Worm (Caenorhabditis elegans) whole organism, L2 larva: Measurements from ENCODE around the gene mvb-12.

Source experiments
- C34F6.9 ChIP-seq: fragments of 150-350 bp; optimal IDR thresholded peaks from 2 replicates; lab custom pipeline; 2014; ENCODE audit warnings: missing biosample characterization, missing genetic modification characterization
- F13H6.1 ChIP-seq: sonication (generic microtip); optimal IDR thresholded peaks from 2 replicates; lab custom pipeline; 2016; ENCODE audit warnings: missing genetic modification characterization, missing compliant biosample characterization
- Y55F3AM.14 ChIP-seq: fragments of 200-800 bp; sonication (Bioruptor generic); optimal IDR thresholded peaks from 2 replicates; lab custom pipeline; 2018; ENCODE audit warnings: mild to moderate bottlenecking, missing genetic modification characterization, missing compliant biosample characterization
- ZK546.5 ChIP-seq: sonication (generic microtip); optimal IDR thresholded peaks from 2 replicates; lab custom pipeline; 2017; ENCODE audit warnings: missing biosample characterization, missing genetic modification characterization
- alr-1 ChIP-seq: fragments of 150-350 bp; optimal IDR thresholded peaks from 2 replicates; lab custom pipeline; 2014; ENCODE audit warnings: missing biosample characterization, missing genetic modification characterization
- ama-1 ChIP-seq: fragments of 150-350 bp; optimal IDR thresholded peaks from 2 replicates; lab custom pipeline; 2018; ENCODE audit warnings: inconsistent platforms
- ceh-16 ChIP-seq: fragments of 150-350 bp; optimal IDR thresholded peaks from 2 replicates; lab custom pipeline; 2014; ENCODE audit warnings: missing biosample characterization, missing genetic modification characterization
- crh-2 ChIP-seq: sonication (generic microtip); optimal IDR thresholded peaks from 2 replicates; lab custom pipeline; 2017; ENCODE audit warnings: missing biosample characterization, missing genetic modification characterization
- dmd-4 ChIP-seq: sonication (generic microtip); optimal IDR thresholded peaks from 2 replicates; lab custom pipeline; 2017; ENCODE audit warnings: missing biosample characterization, missing genetic modification characterization
- egl-27 ChIP-seq: sonication (generic microtip); optimal IDR thresholded peaks from 3 replicates; lab custom pipeline; 2017; ENCODE audit warnings: missing biosample characterization, missing genetic modification reagents, missing genetic modification characterization
- elt-3 ChIP-seq: sonication (generic microtip); optimal IDR thresholded peaks from 2 replicates; lab custom pipeline; 2017; ENCODE audit warnings: missing biosample characterization, missing genetic modification characterization
- gmeb-1 ChIP-seq: fragments of 150-350 bp; optimal IDR thresholded peaks from 2 replicates; lab custom pipeline; 2014; ENCODE audit warnings: missing biosample characterization, missing genetic modification characterization
- lin-11 ChIP-seq: fragments of 150-350 bp; sonication (generic microtip); optimal IDR thresholded peaks from 2 replicates; lab custom pipeline; 2014; ENCODE audit warnings: missing biosample characterization, missing genetic modification characterization, inconsistent platforms, mixed read lengths
- lin-13 ChIP-seq: fragments of 150-350 bp; optimal IDR thresholded peaks from 2 replicates; lab custom pipeline; 2014; ENCODE audit warnings: missing biosample characterization, missing genetic modification reagents, missing genetic modification characterization
- mab-5 ChIP-seq: fragments of 150-350 bp; optimal IDR thresholded peaks from 2 replicates; lab custom pipeline; 2014; ENCODE audit warnings: missing biosample characterization, missing genetic modification characterization
- mbf-1 ChIP-seq: sonication (generic microtip); optimal IDR thresholded peaks from 2 replicates; lab custom pipeline; 2017; ENCODE audit warnings: missing biosample characterization, missing genetic modification characterization
- mdl-1 ChIP-seq, 2 experiments: fragments of 150-350 bp in 1 of 2; sonication (generic microtip) in 1 of 2; optimal IDR thresholded peaks; 2 replicates each; lab custom pipeline; 2017; ENCODE audit warnings: missing biosample characterization in 2 of 2, missing genetic modification characterization in 2 of 2
- nhr-10 ChIP-seq: sonication (generic microtip); optimal IDR thresholded peaks from 2 replicates; lab custom pipeline; 2017; ENCODE audit warnings: missing biosample characterization, missing genetic modification characterization
- nhr-12 ChIP-seq: fragments of 150-350 bp; optimal IDR thresholded peaks from 2 replicates; lab custom pipeline; 2014; ENCODE audit warnings: missing biosample characterization, missing genetic modification characterization
- nhr-129 ChIP-seq: fragments of 150-350 bp; optimal IDR thresholded peaks from 2 replicates; lab custom pipeline; 2014; ENCODE audit warnings: missing biosample characterization, missing genetic modification characterization
- nhr-21 ChIP-seq: fragments of 150-350 bp; optimal IDR thresholded peaks from 2 replicates; lab custom pipeline; 2014; ENCODE audit warnings: missing biosample characterization, missing genetic modification characterization
- nhr-23 ChIP-seq: fragments of 150-350 bp; optimal IDR thresholded peaks from 2 replicates; lab custom pipeline; 2014; ENCODE audit warnings: missing biosample characterization, missing genetic modification reagents, missing genetic modification characterization
- nhr-237 ChIP-seq: fragments of 150-350 bp; optimal IDR thresholded peaks from 2 replicates; lab custom pipeline; 2014; ENCODE audit warnings: missing biosample characterization, missing genetic modification characterization
- nhr-25 ChIP-seq: fragments of 150-350 bp; sonication (generic microtip); optimal IDR thresholded peaks from 3 replicates; lab custom pipeline; 2014; ENCODE audit warnings: missing biosample characterization, missing genetic modification characterization
- nhr-77 ChIP-seq: fragments of 150-350 bp; optimal IDR thresholded peaks from 2 replicates; lab custom pipeline; 2014; ENCODE audit warnings: missing biosample characterization, missing genetic modification characterization
- peb-1 ChIP-seq: fragments of 150-350 bp; optimal IDR thresholded peaks from 2 replicates; lab custom pipeline; 2014; ENCODE audit warnings: missing biosample characterization, missing genetic modification characterization
- skn-1 ChIP-seq: sonication (generic microtip); optimal IDR thresholded peaks from 2 replicates; lab custom pipeline; 2017; ENCODE audit warnings: missing biosample characterization, missing genetic modification characterization
- sma-3 ChIP-seq: sonication (generic microtip); optimal IDR thresholded peaks from 2 replicates; lab custom pipeline; 2016; ENCODE audit warnings: missing genetic modification reagents, missing genetic modification characterization, missing compliant biosample characterization
- sma-9 ChIP-seq, 2 experiments: fragments of 150-350 bp in 1 of 2; sonication (generic microtip) in 1 of 2; optimal IDR thresholded peaks; 2 replicates each; lab custom pipeline; 2014 to 2016; ENCODE audit warnings: missing genetic modification characterization in 2 of 2, mild to moderate bottlenecking in 1 of 2, missing biosample characterization in 1 of 2, missing compliant biosample characterization in 1 of 2, missing genetic modification reagents in 1 of 2, moderate library complexity in 1 of 2
- snpc-4 ChIP-seq: fragments of 150-350 bp; optimal IDR thresholded peaks from 2 replicates; lab custom pipeline; 2014; ENCODE audit warnings: missing biosample characterization, missing genetic modification characterization
- unc-39 ChIP-seq: fragments of 150-350 bp; optimal IDR thresholded peaks from 2 replicates; lab custom pipeline; 2014; ENCODE audit warnings: missing biosample characterization, missing genetic modification characterization
- unc-55 ChIP-seq: fragments of 150-350 bp; sonication (generic microtip); optimal IDR thresholded peaks from 3 replicates; lab custom pipeline; 2014; ENCODE audit warnings: missing biosample characterization, missing genetic modification reagents, missing genetic modification characterization
- unc-62 ChIP-seq: fragments of 150-350 bp; optimal IDR thresholded peaks from 2 replicates; lab custom pipeline; 2014; ENCODE audit warnings: missing biosample characterization, missing genetic modification reagents, missing genetic modification characterization
- zag-1 ChIP-seq: fragments of 150-350 bp; optimal IDR thresholded peaks from 2 replicates; lab custom pipeline; 2014; ENCODE audit warnings: missing biosample characterization, missing genetic modification characterization
- ztf-1 ChIP-seq: fragments of 200-800 bp; sonication (Bioruptor generic); conservative IDR thresholded peaks from 2 replicates; pipeline ENCODE4 v1.3.6; 2022; ENCODE audit warnings: missing genetic modification characterization, missing compliant biosample characterization

Gene mvb-12

DNA sequence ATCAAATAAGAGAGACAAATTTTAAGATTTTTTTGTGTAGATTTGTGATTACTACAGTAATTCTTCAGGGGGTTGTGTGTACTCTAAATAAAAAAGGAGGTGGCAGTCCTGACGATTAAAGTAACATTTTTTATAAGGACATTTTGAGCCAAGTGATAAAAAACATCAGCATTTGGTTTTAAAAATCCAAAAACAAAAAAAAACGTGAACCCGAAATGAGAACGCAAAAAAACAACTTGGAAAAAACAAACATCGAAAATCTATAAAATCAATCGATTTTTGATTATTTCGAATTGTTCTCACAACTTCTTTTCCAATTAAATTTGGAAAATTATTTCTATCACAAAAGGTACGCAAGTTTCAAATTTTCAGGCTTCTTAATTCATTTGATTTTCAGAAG lies 40.1 kb downstream of the mvb-12 start, which contains the start of gene T06C10.3:
Gene T06C10.3, plus strand, starts transcription at position 301 of the 400 bp plus-strand sequence.
- TF ChIP-seq skn-1 (tag; lab: Kevin White, UChicago) (no peak), peb-1 (no peak), mab-5 (tag; lab: Kevin White, UChicago) (no peak), unc-39 (tag; lab: Kevin White, UChicago) (no peak), snpc-4 (tag; lab: Kevin White, UChicago) (no peak), alr-1 (tag; lab: Kevin White, UChicago) (no peak), egl-27 (tag; lab: Kevin White, UChicago) (no peak)

DNA sequence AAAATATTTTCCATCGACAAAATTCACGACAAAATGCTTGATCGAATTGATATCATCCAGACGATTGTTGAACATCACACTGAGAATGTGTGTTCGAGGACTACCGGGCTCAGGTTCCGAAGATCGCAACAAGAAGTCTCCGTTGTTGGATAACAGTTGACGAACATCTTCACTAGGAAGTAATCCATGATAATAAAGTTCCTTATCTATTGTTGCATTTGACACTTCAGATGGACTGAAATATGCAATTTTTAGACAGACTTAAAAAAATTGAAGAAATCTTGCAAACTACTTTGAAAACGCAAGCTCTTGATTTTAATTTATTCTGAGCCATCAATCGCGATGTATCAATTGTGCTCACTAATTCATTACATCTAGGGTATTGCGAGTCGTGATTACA lies 46.9 kb downstream of the mvb-12 start:
- no peak for TF ChIP-seq unc-55 (GFP tag; lab: Kevin White, UChicago)
- TF ChIP-seq skn-1 (tag; lab: Kevin White, UChicago), result no peak
- no peak for TF ChIP-seq mdl-1 (tag; optimal IDR thresholded peaks at IDR 0.05; lab: Kevin White, UChicago)
- TF ChIP-seq ZK546.5 (tag; lab: Kevin White, UChicago), result no peak
- TF ChIP-seq nhr-129 (tag; lab: Kevin White, UChicago), result no peak
- TF ChIP-seq nhr-237 (tag; lab: Kevin White, UChicago), result no peak
- no peak for TF ChIP-seq ceh-16 (tag; lab: Kevin White, UChicago)
- TF ChIP-seq elt-3 (tag; lab: Kevin White, UChicago), result no peak

DNA sequence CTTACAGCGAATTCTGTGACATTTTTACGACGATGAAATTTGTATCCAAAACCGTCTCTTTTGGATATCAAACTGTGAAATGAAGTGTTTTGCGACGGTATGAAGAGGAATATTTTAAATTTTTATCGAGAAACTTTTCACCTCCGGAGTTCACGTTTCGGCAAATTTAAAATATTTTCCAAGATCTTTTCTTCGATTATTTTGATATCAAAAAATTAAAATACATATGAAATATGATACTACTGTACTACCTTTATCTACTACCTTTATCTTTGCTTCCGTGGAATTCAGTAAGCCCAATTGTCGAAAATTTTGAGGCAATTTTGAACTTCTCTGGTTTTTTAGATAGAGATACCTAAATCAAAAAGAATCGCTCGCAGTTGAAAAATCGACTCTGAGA lies 47.5 kb downstream of the mvb-12 start, which contains the start of gene kin-26:
Gene kin-26, minus strand, starts transcription at position 101 of the 400 bp plus-strand sequence.
- no peak for TF ChIP-seq nhr-10 (tag; lab: Kevin White, UChicago)
- no peak for TF ChIP-seq crh-2 (tag; lab: Kevin White, UChicago)
- no peak for TF ChIP-seq nhr-23
- TF ChIP-seq mab-5 (tag; lab: Kevin White, UChicago), result no peak
- no peak for TF ChIP-seq alr-1 (tag; lab: Kevin White, UChicago)
- TF ChIP-seq lin-13, result no peak
- no peak for TF ChIP-seq nhr-21 (tag; lab: Kevin White, UChicago)
- TF ChIP-seq gmeb-1 (tag; lab: Kevin White, UChicago), result no peak
- no peak for TF ChIP-seq F13H6.1 (tag; lab: Kevin White, UChicago)
- no peak for TF ChIP-seq sma-3 (GFP tag; lab: Kevin White, UChicago)
- no peak for TF ChIP-seq elt-3 (tag; lab: Kevin White, UChicago)
- TF ChIP-seq C34F6.9 (tag; lab: Kevin White, UChicago), result no peak
- TF ChIP-seq sma-9 (GFP tag; optimal IDR thresholded peaks at IDR 0.05; lab: Kevin White, UChicago), result no peak
- TF ChIP-seq sma-9 (tag; optimal IDR thresholded peaks at IDR 0.05; lab: Kevin White, UChicago), result no peak
- TF ChIP-seq nhr-12, result no peak
- no peak for TF ChIP-seq ceh-16 (tag; lab: Kevin White, UChicago)
- no peak for TF ChIP-seq egl-27 (tag; lab: Kevin White, UChicago)
- TF ChIP-seq ztf-1 (GFP tag; lab: Robert Waterston, UW), result no peak
- no peak for TF ChIP-seq Y55F3AM.14 (GFP tag; lab: Kevin White, UChicago)
- TF ChIP-seq unc-55 (GFP tag; lab: Kevin White, UChicago), result no peak
- no peak for TF ChIP-seq lin-11 (tag; lab: Kevin White, UChicago)

DNA sequence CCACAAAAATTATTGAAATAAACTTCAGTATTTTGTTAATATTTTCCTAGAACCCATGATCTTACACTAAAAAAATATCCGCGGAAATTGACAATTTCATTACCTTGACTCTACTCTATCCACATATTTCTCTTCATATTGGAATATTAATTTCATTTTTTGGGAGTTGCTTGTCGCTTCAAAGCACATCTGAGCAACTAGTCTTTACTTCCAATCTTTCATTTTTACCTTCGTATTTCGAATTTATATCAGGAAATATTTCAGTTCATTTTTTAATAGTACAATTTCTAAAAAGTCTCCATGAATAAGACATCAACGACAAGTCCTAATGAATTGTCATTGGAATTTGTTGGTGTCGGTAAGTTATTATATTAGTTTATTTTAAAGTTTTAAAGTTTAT lies 48.7 kb downstream of the mvb-12 start, which contains the start of gene srt-73:
Gene srt-73, plus strand, starts transcription at position 301 of the 400 bp plus-strand sequence.
- TF ChIP-seq F13H6.1 (tag; lab: Kevin White, UChicago) (no peak), ceh-16 (tag; lab: Kevin White, UChicago) (no peak), mbf-1 (tag; lab: Kevin White, UChicago) (no peak)
- TF ChIP-seq, all 48 proteins: peak for 0

DNA sequence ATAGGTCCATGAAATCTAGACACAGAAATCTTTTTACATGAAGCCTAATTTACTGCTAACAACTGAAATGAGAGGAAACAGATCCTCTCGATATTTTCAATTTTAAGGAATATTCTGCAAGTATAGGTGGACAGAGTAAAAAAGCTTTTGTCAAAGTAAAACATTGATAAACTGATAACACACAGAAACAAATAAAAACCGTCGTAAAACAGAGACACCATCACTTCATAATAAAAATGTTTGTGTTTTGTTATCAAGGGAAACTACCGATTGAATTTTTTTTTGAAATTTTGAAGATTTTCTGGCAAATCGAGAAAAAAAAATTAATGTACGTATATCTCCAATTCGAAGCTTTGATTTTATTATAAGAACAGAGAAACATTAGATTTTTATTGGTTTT lies 50.8 kb downstream of the mvb-12 start:
- TF ChIP-seq snpc-4 (tag; lab: Kevin White, UChicago) (no peak), zag-1 (tag; lab: Kevin White, UChicago) (no peak), mbf-1 (tag; lab: Kevin White, UChicago) (no peak), elt-3 (tag; lab: Kevin White, UChicago) (no peak), nhr-25 (tag; lab: Kevin White, UChicago) (no peak), peb-1 (no peak), ZK546.5 (tag; lab: Kevin White, UChicago) (no peak), Y55F3AM.14 (GFP tag; lab: Kevin White, UChicago) (no peak), sma-9 (GFP tag; optimal IDR thresholded peaks at IDR 0.05; lab: Kevin White, UChicago) (no peak), sma-9 (tag; optimal IDR thresholded peaks at IDR 0.05; lab: Kevin White, UChicago) (no peak), nhr-237 (tag; lab: Kevin White, UChicago) (no peak), dmd-4 (tag; lab: Kevin White, UChicago) (no peak), ama-1 (no peak), unc-62 (GFP tag; lab: Kevin White, UChicago) (no peak), egl-27 (tag; lab: Kevin White, UChicago) (no peak), nhr-77 (no peak), nhr-12 (no peak), C34F6.9 (tag; lab: Kevin White, UChicago) (no peak), nhr-21 (tag; lab: Kevin White, UChicago) (no peak)
- TF ChIP-seq, all 48 proteins: peak for 0
